Fruit fly (Drosophila melanogaster) whole organism, adult: Measurements from ENCODE around the gene ATPsynC.

Experiments
- CG11617 ChIP-seq: fragments of 200-800 bp; sonication (Bioruptor generic); optimal IDR thresholded peaks from 2 replicates; lab custom pipeline; 2017; ENCODE audit warnings: mild to moderate bottlenecking, missing biosample characterization, missing genetic modification reagents, missing genetic modification characterization
- CG14711 ChIP-seq: fragments of 200-800 bp; sonication (Bioruptor generic); optimal IDR thresholded peaks from 2 replicates; lab custom pipeline; 2018; ENCODE audit warnings: missing biosample characterization, mild to moderate bottlenecking, missing genetic modification characterization, moderate library complexity
- CG5204 ChIP-seq: fragments of 200-800 bp; sonication (Bioruptor generic); optimal IDR thresholded peaks from 2 replicates; lab custom pipeline; 2016; ENCODE audit warnings: missing biosample characterization, missing genetic modification characterization
- Hr96 ChIP-seq: fragments of 200-800 bp; sonication (Bioruptor generic); optimal IDR thresholded peaks from 2 replicates; lab custom pipeline; 2016; ENCODE audit warnings: missing biosample characterization, missing genetic modification characterization
- kay ChIP-seq: fragments of 200-800 bp; sonication (Bioruptor generic); peaks from one replicate; lab custom pipeline; 2016; ENCODE audit warnings: missing biosample characterization, missing genetic modification characterization, borderline replicate concordance
- ovo ChIP-seq: fragments of 200-800 bp; sonication (Bioruptor generic); optimal IDR thresholded peaks from 2 replicates; lab custom pipeline; 2016; ENCODE audit warnings: missing biosample characterization, missing genetic modification characterization
- toe ChIP-seq: fragments of 200-800 bp; sonication (Bioruptor generic); optimal IDR thresholded peaks from 2 replicates; lab custom pipeline; 2016; ENCODE audit warnings: missing biosample characterization, missing genetic modification characterization

dm6 chr3R:31263934-31264333, 44.5 kb upstream of the ATPsynC start:
- no peak for TF ChIP-seq toe
- no peak for TF ChIP-seq CG11617
- no peak for TF ChIP-seq CG14711
- no peak for TF ChIP-seq ovo (GFP tag; lab: Kevin White, UChicago)
- no peak for TF ChIP-seq kay (GFP tag; lab: Kevin White, UChicago)
- no peak for TF ChIP-seq CG5204
- TF ChIP-seq Hr96 (GFP tag; lab: Kevin White, UChicago) = no peak
